Fruit fly (Drosophila melanogaster): ENCODE measurements around the gene ND-15.

ND-15 gene

DNA sequence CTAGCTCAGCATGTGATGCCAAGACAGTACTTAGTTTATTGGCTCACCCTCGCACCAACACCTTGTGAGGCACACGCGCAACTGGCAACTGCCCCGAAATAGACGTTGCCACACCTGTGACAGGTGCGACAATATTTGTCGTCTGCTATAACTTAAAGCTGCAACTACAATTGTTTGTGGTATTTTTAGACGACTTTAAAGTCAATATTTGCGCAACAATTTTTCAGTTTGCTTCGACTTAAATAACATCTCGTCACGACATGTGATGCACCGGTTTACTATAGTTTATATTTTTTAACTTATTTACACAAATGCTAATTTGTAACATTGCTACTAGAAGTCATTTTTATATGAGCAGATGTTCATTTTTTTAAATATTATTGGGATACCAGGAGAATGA, 33.3 kb upstream of the ND-15 start (continued):
- TF ChIP-seq CG15073 (GFP tag; optimal IDR thresholded peaks at IDR 0.05) = no peak
- TF ChIP-seq CG8388 (GFP tag; optimal IDR thresholded peaks at IDR 0.05) = no peak
- peak; percentile 74 for TF ChIP-seq Med (GFP tag)
- TF ChIP-seq CG11247 (GFP tag; IDR thresholded peaks at IDR 0.05) = no peak
- TF ChIP-seq Trl (optimal IDR thresholded peaks at IDR 0.05) = no peak
- TF ChIP-seq Trl (GFP tag; optimal IDR thresholded peaks at IDR 0.05) = peak; percentile 1
- TF ChIP-seq Blimp-1 (GFP tag; optimal IDR thresholded peaks at IDR 0.05) = peak; percentile 46
- peak; percentile 79 for TF ChIP-seq wek (GFP tag; optimal IDR thresholded peaks at IDR 0.05)
- peak; percentile 57 for TF ChIP-seq CG12299 (tag; optimal IDR thresholded peaks at IDR 0.05)
- TF ChIP-seq fd96Cb (tag; optimal IDR thresholded peaks at IDR 0.05) = no peak
- peak; percentile 35 for TF ChIP-seq CG4707 (GFP tag; optimal IDR thresholded peaks at IDR 0.05)
- peak; percentile 12 for TF ChIP-seq Bteb2 (GFP tag; optimal IDR thresholded peaks at IDR 0.05)
- TF ChIP-seq da (GFP tag; optimal IDR thresholded peaks at IDR 0.05) = no peak
- no peak for TF ChIP-seq CG14710 (tag; optimal IDR thresholded peaks at IDR 0.05)
- TF ChIP-seq CG7556 (GFP tag; optimal IDR thresholded peaks at IDR 0.05) = peak; percentile 46
- peak; percentile 28 for TF ChIP-seq CG18619 (GFP tag; optimal IDR thresholded peaks at IDR 0.05)
- peak; percentile 25 for TF ChIP-seq sd (tag; optimal IDR thresholded peaks at IDR 0.05)
- peak; percentile 26 for TF ChIP-seq pfk (GFP tag; optimal IDR thresholded peaks at IDR 0.05)
- no peak for TF ChIP-seq CG1832 (GFP tag; optimal IDR thresholded peaks at IDR 0.05)
- peak; percentile 58 for TF ChIP-seq CG7987 (GFP tag; optimal IDR thresholded peaks at IDR 0.05)
- TF ChIP-seq CG12104 (GFP tag; optimal IDR thresholded peaks at IDR 0.05) = peak; percentile 7
- peak; percentile 63 for TF ChIP-seq CG3281 (GFP tag; optimal IDR thresholded peaks at IDR 0.05)
- peak; percentile 4 for TF ChIP-seq kni (GFP tag; optimal IDR thresholded peaks at IDR 0.05)
- no peak for TF ChIP-seq HLHmδ (GFP tag; optimal IDR thresholded peaks at IDR 0.05)
- TF ChIP-seq tap (tag; optimal IDR thresholded peaks at IDR 0.05) = peak; percentile 20
- peak; percentile 36 for TF ChIP-seq CG10209 (GFP tag; optimal IDR thresholded peaks at IDR 0.05)
- peak; percentile 12 for TF ChIP-seq Dek (tag; optimal IDR thresholded peaks at IDR 0.05)
- peak; percentile 22 for TF ChIP-seq NfI (GFP tag; optimal IDR thresholded peaks at IDR 0.05)
- TF ChIP-seq lov (optimal IDR thresholded peaks at IDR 0.05) = no peak
- 0 out of 3 replicates have a peak, but pooled peaks have one; percentile 35 for TF ChIP-seq lov (GFP tag; IDR thresholded peaks at IDR 0.05)
- peak; percentile 61 for TF ChIP-seq org-1 (GFP tag; optimal IDR thresholded peaks at IDR 0.05)
- 0 out of 3 replicates have a peak, but pooled peaks have one; percentile 29 for TF ChIP-seq CG6175 (GFP tag; IDR thresholded peaks at IDR 0.05)
- TF ChIP-seq CG14441 (GFP tag; IDR thresholded peaks at IDR 0.05) = no peak
- TF ChIP-seq BEAF-32 (GFP tag; optimal IDR thresholded peaks at IDR 0.05) = no peak
- TF ChIP-seq CG33213 (GFP tag; optimal IDR thresholded peaks at IDR 0.05) = no peak
- TF ChIP-seq CG13296 (GFP tag; optimal IDR thresholded peaks at IDR 0.05) = peak; percentile 72
- peak; percentile 60 for TF ChIP-seq CG3407 (GFP tag; optimal IDR thresholded peaks at IDR 0.05)
- TF ChIP-seq ara (GFP tag; IDR thresholded peaks at IDR 0.05) = 0 out of 2 replicates have a peak, but pooled peaks have one; percentile 20
- 0 out of 2 replicates have a peak, but pooled peaks have one; percentile 14 for TF ChIP-seq CG17328 (GFP tag; IDR thresholded peaks at IDR 0.05)
- TF ChIP-seq bbx (GFP tag; IDR thresholded peaks at IDR 0.05; ENCODE audit: partially characterized antibody) = no peak
- TF ChIP-seq otp (GFP tag; IDR thresholded peaks at IDR 0.05) = peak; percentile 10; the same call in 1 of the 3 replicates
- TF ChIP-seq Mes4 (GFP tag; optimal IDR thresholded peaks at IDR 0.05) = no peak
- no peak for TF ChIP-seq CG12391 (tag; optimal IDR thresholded peaks at IDR 0.05)
- TF ChIP-seq lbe (GFP tag; optimal IDR thresholded peaks at IDR 0.05) = peak; percentile 78
- TF ChIP-seq CG7786 (GFP tag; optimal IDR thresholded peaks at IDR 0.05) = no peak
- TF ChIP-seq caup (GFP tag; optimal IDR thresholded peaks at IDR 0.05; ENCODE audit: severe bottlenecking) = peak; percentile 72
- peak; percentile 22 for TF ChIP-seq gem (tag; optimal IDR thresholded peaks at IDR 0.05)
- peak; percentile 36 for TF ChIP-seq CTCF (GFP tag; optimal IDR thresholded peaks at IDR 0.05)
- TF ChIP-seq insv (GFP tag; optimal IDR thresholded peaks at IDR 0.05) = peak in 1 of 2 experiments; percentile 5
- TF ChIP-seq tin (GFP tag; optimal IDR thresholded peaks at IDR 0.05) = no peak
- no peak for TF ChIP-seq CG10462 (GFP tag; optimal IDR thresholded peaks at IDR 0.05)
